Worm (Caenorhabditis elegans) whole organism, young adult: ENCODE data around the gene grk-1.

Experiments used
- C06A6.2 ChIP-seq: fragments of 200-800 bp; sonication (Bioruptor generic); conservative IDR thresholded peaks from 2 replicates; pipeline ENCODE4 v1.3.6; 2022; ENCODE audit warnings: missing genetic modification characterization, missing compliant biosample characterization
- ama-1 ChIP-seq, 3 experiments: fragments of 150-350 bp in 1 of 3; sonication (generic microtip) in 2 of 3; optimal IDR thresholded peaks; 2 replicates each; lab custom pipeline; 2014 to 2018; ENCODE audit warnings: missing biosample characterization in 2 of 3, missing genetic modification characterization in 2 of 3, missing genetic modification reagents in 2 of 3
- efl-1 ChIP-seq: fragments of 150-350 bp; optimal IDR thresholded peaks from 2 replicates; lab custom pipeline; 2014; ENCODE audit warnings: missing biosample characterization, missing genetic modification reagents, missing genetic modification characterization
- egl-18 ChIP-seq: fragments of 200-800 bp; sonication (Bioruptor generic); IDR thresholded peaks from 2 replicates; pipeline ENCODE4 v1.3.6; 2022; ENCODE audit warnings: missing genetic modification reagents, missing genetic modification characterization, missing compliant biosample characterization
- hsf-1 ChIP-seq: fragments of 200-800 bp; sonication (Bioruptor generic); IDR thresholded peaks from 2 replicates; pipeline ENCODE4 v1.3.6; 2022; ENCODE audit warnings: missing genetic modification reagents, missing genetic modification characterization, missing compliant biosample characterization
- madf-3 ChIP-seq: fragments of 200-800 bp; sonication (Bioruptor generic); IDR thresholded peaks from 2 replicates; pipeline ENCODE4 v1.3.6; 2022; ENCODE audit warnings: missing genetic modification reagents, missing genetic modification characterization, missing compliant biosample characterization
- pha-4 ChIP-seq: fragments of 150-350 bp; sonication (generic microtip); optimal IDR thresholded peaks from 2 replicates; lab custom pipeline; 2014; ENCODE audit warnings: missing biosample characterization, missing genetic modification reagents, missing genetic modification characterization
- snpc-4 ChIP-seq, 5 experiments: fragments of 150-350 bp in 1 of 5; sonication (generic microtip) in 4 of 5; optimal IDR thresholded peaks; 2 replicates each; lab custom pipeline; 2014 to 2018; ENCODE audit warnings: missing genetic modification characterization in 5 of 5, missing biosample characterization in 3 of 5, antibody characterized with exemption in 2 of 5, mild to moderate bottlenecking in 2 of 5, missing compliant biosample characterization in 2 of 5, missing genotype in 2 of 5, moderate library complexity in 2 of 5, missing genetic modification reagents in 1 of 5
- tlf-1 ChIP-seq: fragments of 200-800 bp; sonication (Bioruptor generic); optimal IDR thresholded peaks from 2 replicates; lab custom pipeline; 2018; ENCODE audit warnings: mild to moderate bottlenecking, missing genetic modification characterization, missing compliant biosample characterization
- unc-62 ChIP-seq: fragments of 150-350 bp; optimal IDR thresholded peaks from 2 replicates; lab custom pipeline; 2014; ENCODE audit warnings: missing biosample characterization, missing genetic modification reagents, missing genetic modification characterization

ce11 chrX:9948963-9949362 lies 50.0 kb downstream of the grk-1 start, which contains the start of gene nas-37:
- TF ChIP-seq tlf-1 (GFP tag; lab: Kevin White, UChicago) (no peak), snpc-4 (GFP tag; optimal IDR thresholded peaks at IDR 0.05; lab: Kevin White, UChicago) (no peak), snpc-4 (tag; optimal IDR thresholded peaks at IDR 0.05; lab: Kevin White, UChicago) (no peak), hsf-1 (GFP tag; lab: Robert Waterston, UW) (no peak), pha-4 (tag; lab: Kevin White, UChicago) (no peak), unc-62 (GFP tag; lab: Kevin White, UChicago) (no peak), efl-1 (GFP tag; lab: Kevin White, UChicago) (no peak), egl-18 (GFP tag; lab: Robert Waterston, UW) (no peak), madf-3 (GFP tag; lab: Robert Waterston, UW) (no peak), ama-1 (optimal IDR thresholded peaks at IDR 0.05; lab: Kevin White, UChicago) (no peak), ama-1 (GFP tag; optimal IDR thresholded peaks at IDR 0.05; lab: Kevin White, UChicago) (no peak), C06A6.2 (GFP tag; lab: Robert Waterston, UW) (no peak)
